Worm (Caenorhabditis elegans) whole organism, mixed stage, embryonic: Measurements from ENCODE around the gene nlp-71.

Experiments used
- M03D4.4 ChIP-seq: sonication (generic microtip); optimal IDR thresholded peaks from 2 replicates; lab custom pipeline; 2017; ENCODE audit warnings: mild to moderate bottlenecking, missing genetic modification characterization, missing compliant biosample characterization
- bed-3 ChIP-seq: fragments of 200-800 bp; sonication (Bioruptor generic); optimal IDR thresholded peaks from 3 replicates; lab custom pipeline; 2018; ENCODE audit warnings: mild to moderate bottlenecking, missing genetic modification characterization, moderate library complexity, missing compliant biosample characterization
- blmp-1 ChIP-seq: fragments of 150-350 bp; optimal IDR thresholded peaks from 2 replicates; lab custom pipeline; 2014; ENCODE audit warnings: missing biosample characterization, missing genetic modification characterization
- ceh-39 ChIP-seq: fragments of 150-350 bp; optimal IDR thresholded peaks from 2 replicates; lab custom pipeline; 2014; ENCODE audit warnings: missing biosample characterization, missing genetic modification characterization
- ceh-43 ChIP-seq: fragments of 200-800 bp; sonication (Bioruptor generic); optimal IDR thresholded peaks from 2 replicates; lab custom pipeline; 2018; ENCODE audit warnings: mild to moderate bottlenecking, missing genetic modification characterization, moderate library complexity, missing compliant biosample characterization
- ceh-83 ChIP-seq: fragments of 200-800 bp; sonication (Bioruptor generic); optimal IDR thresholded peaks from 2 replicates; lab custom pipeline; 2018; ENCODE audit warnings: mild to moderate bottlenecking, missing genetic modification characterization, missing compliant biosample characterization
- ces-1 ChIP-seq: fragments of 150-350 bp; optimal IDR thresholded peaks from 2 replicates; lab custom pipeline; 2014; ENCODE audit warnings: missing biosample characterization, missing genetic modification reagents, missing genetic modification characterization
- cnd-1 ChIP-seq: fragments of 200-800 bp; sonication (Bioruptor generic); optimal IDR thresholded peaks from 2 replicates; lab custom pipeline; 2018; ENCODE audit warnings: mild to moderate bottlenecking, missing genetic modification characterization, missing compliant biosample characterization
- drap-1 ChIP-seq: fragments of 200-800 bp; sonication (Bioruptor generic); optimal IDR thresholded peaks from 3 replicates; lab custom pipeline; 2018; ENCODE audit warnings: mild to moderate bottlenecking, missing genetic modification characterization, missing compliant biosample characterization
- elt-1 ChIP-seq: sonication (generic microtip); optimal IDR thresholded peaks from 2 replicates; lab custom pipeline; 2017; ENCODE audit warnings: missing genetic modification characterization, mild to moderate bottlenecking, missing compliant biosample characterization, antibody characterized with exemption, moderate library complexity, borderline replicate concordance; ENCODE audit not compliant: insufficient read depth
- elt-3 ChIP-seq: fragments of 150-350 bp; optimal IDR thresholded peaks from 2 replicates; lab custom pipeline; 2014; ENCODE audit warnings: missing biosample characterization, missing genetic modification characterization
- flh-1 ChIP-seq: fragments of 200-800 bp; sonication (Bioruptor generic); optimal IDR thresholded peaks from 2 replicates; lab custom pipeline; 2018; ENCODE audit warnings: mild to moderate bottlenecking, missing genetic modification characterization, moderate library complexity, missing compliant biosample characterization
- ham-2 ChIP-seq: fragments of 200-800 bp; sonication (Bioruptor generic); optimal IDR thresholded peaks from 2 replicates; lab custom pipeline; 2018; ENCODE audit warnings: mild to moderate bottlenecking, missing genetic modification characterization, missing compliant biosample characterization
- hlh-1 ChIP-seq: fragments of 150-350 bp; optimal IDR thresholded peaks from 2 replicates; lab custom pipeline; 2014; ENCODE audit warnings: missing biosample characterization, missing genetic modification reagents, missing genetic modification characterization
- lin-13 ChIP-seq: fragments of 150-350 bp; optimal IDR thresholded peaks from 2 replicates; lab custom pipeline; 2014; ENCODE audit warnings: missing biosample characterization, missing genetic modification characterization
- lin-32 ChIP-seq: fragments of 200-800 bp; sonication (Bioruptor generic); optimal IDR thresholded peaks from 2 replicates; lab custom pipeline; 2018; ENCODE audit warnings: mild to moderate bottlenecking, missing genetic modification characterization, missing compliant biosample characterization
- lsy-2 ChIP-seq: fragments of 150-350 bp; optimal IDR thresholded peaks from 2 replicates; lab custom pipeline; 2014; ENCODE audit warnings: missing biosample characterization, missing genetic modification characterization
- mab-5 ChIP-seq: fragments of 150-350 bp; optimal IDR thresholded peaks from 2 replicates; lab custom pipeline; 2014; ENCODE audit warnings: missing biosample characterization, missing genetic modification characterization
- mep-1 ChIP-seq: fragments of 150-350 bp; optimal IDR thresholded peaks from 2 replicates; lab custom pipeline; 2017; ENCODE audit warnings: missing biosample characterization, missing genetic modification reagents, missing genetic modification characterization, inconsistent platforms
- mls-2 ChIP-seq: sonication (generic microtip); optimal IDR thresholded peaks from 2 replicates; lab custom pipeline; 2016; ENCODE audit warnings: mild to moderate bottlenecking, missing genetic modification characterization, moderate library complexity, missing compliant biosample characterization
- nhr-12 ChIP-seq: fragments of 150-350 bp; optimal IDR thresholded peaks from 2 replicates; lab custom pipeline; 2014; ENCODE audit warnings: missing biosample characterization, missing genetic modification characterization
- nhr-2 ChIP-seq: fragments of 150-350 bp; optimal IDR thresholded peaks from 2 replicates; lab custom pipeline; 2014; ENCODE audit warnings: missing biosample characterization, missing genetic modification characterization
- nhr-237 ChIP-seq: fragments of 150-350 bp; optimal IDR thresholded peaks from 2 replicates; lab custom pipeline; 2014; ENCODE audit warnings: missing biosample characterization, missing genetic modification characterization
- nhr-28 ChIP-seq: fragments of 150-350 bp; optimal IDR thresholded peaks from 2 replicates; lab custom pipeline; 2014; ENCODE audit warnings: missing biosample characterization, missing genetic modification characterization
- nhr-76 ChIP-seq: sonication (generic microtip); optimal IDR thresholded peaks from 2 replicates; lab custom pipeline; 2017; ENCODE audit warnings: missing biosample characterization, missing genetic modification characterization
- pha-4 ChIP-seq: fragments of 150-350 bp; optimal IDR thresholded peaks from 2 replicates; lab custom pipeline; 2018; ENCODE audit warnings: missing biosample characterization, missing genetic modification reagents, missing genetic modification characterization
- sem-2 ChIP-seq: fragments of 200-800 bp; sonication (Bioruptor generic); optimal IDR thresholded peaks from 2 replicates; lab custom pipeline; 2018; ENCODE audit warnings: mild to moderate bottlenecking, missing genetic modification characterization, missing compliant biosample characterization
- snpc-4 ChIP-seq: fragments of 150-350 bp; optimal IDR thresholded peaks from 2 replicates; lab custom pipeline; 2014; ENCODE audit warnings: missing biosample characterization, missing genetic modification characterization
- sptf-1 ChIP-seq: sonication (generic microtip); optimal IDR thresholded peaks from 2 replicates; lab custom pipeline; 2017; ENCODE audit warnings: mild to moderate bottlenecking, missing genetic modification characterization, moderate library complexity, missing compliant biosample characterization
- tbx-8 ChIP-seq: fragments of 200-800 bp; sonication (Bioruptor generic); optimal IDR thresholded peaks from 2 replicates; lab custom pipeline; 2018; ENCODE audit warnings: mild to moderate bottlenecking, missing genetic modification characterization, moderate library complexity, missing compliant biosample characterization
- unc-120 ChIP-seq: sonication (generic microtip); optimal IDR thresholded peaks from 2 replicates; lab custom pipeline; 2017; ENCODE audit warnings: missing genetic modification characterization, missing compliant biosample characterization; ENCODE audit not compliant: poor library complexity, severe bottlenecking
- unc-39 ChIP-seq: fragments of 150-350 bp; optimal IDR thresholded peaks from 2 replicates; lab custom pipeline; 2014; ENCODE audit warnings: missing biosample characterization, missing genetic modification characterization
- unc-62 ChIP-seq: fragments of 150-350 bp; optimal IDR thresholded peaks from 2 replicates; lab custom pipeline; 2014; ENCODE audit warnings: missing biosample characterization, missing genetic modification reagents, missing genetic modification characterization
- zip-8 ChIP-seq: fragments of 150-350 bp; optimal IDR thresholded peaks from 2 replicates; lab custom pipeline; 2014; ENCODE audit warnings: missing biosample characterization, missing genetic modification characterization
- ztf-11 ChIP-seq: fragments of 150-350 bp; optimal IDR thresholded peaks from 2 replicates; lab custom pipeline; 2014; ENCODE audit warnings: missing biosample characterization, missing genetic modification characterization

The nlp-71 gene

DNA sequence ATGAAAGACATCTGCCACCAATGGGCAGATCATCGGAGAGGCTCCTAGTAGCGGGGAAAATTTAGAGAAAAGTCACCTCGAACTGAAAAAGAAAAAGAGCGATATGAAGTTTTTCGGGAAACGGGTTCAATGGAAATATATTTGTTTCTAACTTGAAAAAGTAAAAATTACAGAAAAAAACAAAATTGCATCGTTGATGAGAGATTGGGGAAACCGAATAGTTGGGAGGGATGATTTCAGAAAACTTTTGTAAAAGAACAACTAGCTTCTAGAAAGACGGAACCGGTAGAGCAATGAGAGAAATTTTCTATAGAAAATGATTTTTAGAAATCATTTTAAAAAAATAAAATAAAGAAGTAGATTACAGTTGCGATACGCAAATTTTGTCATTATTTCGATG, 35.0 kb downstream of the nlp-71 start:
- TF ChIP-seq ztf-11 (tag; lab: Kevin White, UChicago) (no peak), nhr-2 (no peak), blmp-1 (tag; lab: Kevin White, UChicago) (no peak), zip-8 (tag; lab: Kevin White, UChicago) (no peak), pha-4 (tag; lab: Kevin White, UChicago) (no peak), elt-3 (tag; lab: Kevin White, UChicago) (no peak), ces-1 (GFP tag; lab: Kevin White, UChicago) (no peak), elt-1 (tag; lab: Kevin White, UChicago) (no peak), mep-1 (no peak), ceh-83 (GFP tag; lab: Kevin White, UChicago) (no peak), unc-62 (GFP tag; lab: Kevin White, UChicago) (no peak), ceh-39 (tag; lab: Kevin White, UChicago) (no peak), nhr-237 (no peak), cnd-1 (tag; lab: Kevin White, UChicago) (no peak), unc-39 (no peak), mls-2 (tag; lab: Kevin White, UChicago) (no peak), hlh-1 (tag; lab: Kevin White, UChicago) (no peak), tbx-8 (GFP tag; lab: Kevin White, UChicago) (no peak), snpc-4 (tag; lab: Kevin White, UChicago) (no peak), nhr-76 (no peak)

DNA sequence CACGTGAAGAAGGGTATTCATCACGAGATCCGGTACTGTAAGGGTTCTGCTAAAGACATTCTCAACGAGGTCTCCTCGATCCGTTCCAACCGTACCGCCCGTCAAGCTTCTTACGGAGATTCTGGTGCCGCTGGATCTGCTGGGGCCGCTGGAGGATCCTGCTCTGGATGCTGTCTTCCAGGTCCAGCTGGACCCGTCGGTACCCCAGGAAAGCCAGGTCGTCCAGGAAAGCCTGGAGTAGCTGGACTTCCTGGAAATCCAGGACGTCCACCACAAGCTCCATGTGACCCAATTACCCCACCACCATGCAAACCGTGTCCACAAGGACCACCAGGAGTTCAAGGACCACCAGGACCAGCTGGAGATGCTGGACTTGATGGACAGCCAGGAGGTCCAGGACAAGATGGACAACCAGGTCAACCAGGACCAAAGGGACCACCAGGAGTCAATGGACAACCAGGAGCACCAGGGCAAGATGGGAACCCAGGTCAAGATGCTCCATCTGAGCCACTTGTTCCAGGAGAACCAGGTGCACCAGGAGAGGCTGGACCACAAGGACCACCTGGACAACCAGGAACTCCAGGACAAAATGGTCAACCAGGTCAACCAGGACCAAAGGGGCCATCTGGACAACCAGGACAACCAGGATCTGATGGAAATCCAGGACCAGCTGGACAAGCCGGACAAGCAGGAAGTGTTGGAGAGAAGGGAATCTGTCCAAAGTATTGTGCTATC, 35.9 kb downstream of the nlp-71 start:
- TF ChIP-seq mls-2 (tag; lab: Kevin White, UChicago), result no peak
- TF ChIP-seq zip-8 (tag; lab: Kevin White, UChicago), result no peak
- TF ChIP-seq M03D4.4, result no peak
- TF ChIP-seq lin-32 (GFP tag; lab: Kevin White, UChicago), result no peak
- no peak for TF ChIP-seq unc-62 (GFP tag; lab: Kevin White, UChicago)
- TF ChIP-seq ztf-11 (tag; lab: Kevin White, UChicago), result no peak
- no peak for TF ChIP-seq nhr-28
- no peak for TF ChIP-seq cnd-1 (tag; lab: Kevin White, UChicago)
- no peak for TF ChIP-seq bed-3 (GFP tag; lab: Kevin White, UChicago)
- no peak for TF ChIP-seq unc-120
- TF ChIP-seq elt-1 (tag; lab: Kevin White, UChicago), result no peak
- no peak for TF ChIP-seq mab-5
- no peak for TF ChIP-seq tbx-8 (GFP tag; lab: Kevin White, UChicago)

ce11 chrIV:6376473-6377115, 36.8 kb downstream of the nlp-71 start, which contains the start of the genes hrpf-2 and bli-6:
TSS of gene hrpf-2 (minus strand) at chrIV:6376523.
TSS of gene bli-6 (plus strand) at chrIV:6377065.
- TF ChIP-seq mab-5 (no peak), snpc-4 (tag; lab: Kevin White, UChicago) (no peak), lin-32 (GFP tag; lab: Kevin White, UChicago) (no peak), M03D4.4 (no peak), flh-1 (no peak), ceh-43 (GFP tag; lab: Kevin White, UChicago) (no peak), sptf-1 (tag; lab: Kevin White, UChicago) (no peak), drap-1 (GFP tag; lab: Kevin White, UChicago) (no peak), elt-3 (tag; lab: Kevin White, UChicago) (no peak), nhr-12 (no peak), tbx-8 (GFP tag; lab: Kevin White, UChicago) (no peak), lin-13 (tag; lab: Kevin White, UChicago) (no peak), cnd-1 (tag; lab: Kevin White, UChicago) (no peak), lsy-2 (tag; lab: Kevin White, UChicago) (peak; percentile 78), unc-39 (no peak), zip-8 (tag; lab: Kevin White, UChicago) (no peak), ceh-39 (tag; lab: Kevin White, UChicago) (peak; percentile 4), pha-4 (tag; lab: Kevin White, UChicago) (peak; percentile 35), hlh-1 (tag; lab: Kevin White, UChicago) (peak; percentile 1), mls-2 (tag; lab: Kevin White, UChicago) (no peak), nhr-2 (no peak), ztf-11 (tag; lab: Kevin White, UChicago) (no peak), nhr-76 (no peak), blmp-1 (tag; lab: Kevin White, UChicago) (no peak), bed-3 (GFP tag; lab: Kevin White, UChicago) (no peak), nhr-28 (no peak), mep-1 (peak; percentile 76), unc-120 (peak; percentile 85), ceh-83 (GFP tag; lab: Kevin White, UChicago) (no peak), ham-2 (GFP tag; lab: Kevin White, UChicago) (no peak), sem-2 (no peak), unc-62 (GFP tag; lab: Kevin White, UChicago) (no peak), elt-1 (tag; lab: Kevin White, UChicago) (no peak), nhr-237 (peak; percentile 61), ces-1 (GFP tag; lab: Kevin White, UChicago) (peak; percentile 70)
- TF ChIP-seq, all 35 proteins: peak for 8
